Fruit fly (Drosophila melanogaster) whole organism, prepupa: ENCODE results near the gene CG13065.

Experiments used
- Blimp-1 ChIP-seq: fragments of 200-800 bp; sonication (Bioruptor generic); optimal IDR thresholded peaks from 3 replicates; lab custom pipeline; 2017; ENCODE audit warnings: missing biosample characterization, missing genetic modification characterization, mild to moderate bottlenecking, moderate library complexity, missing genetic modification reagents
- CG10669 ChIP-seq: fragments of 200-800 bp; sonication (Bioruptor generic); optimal IDR thresholded peaks from 3 replicates; lab custom pipeline; 2018; ENCODE audit warnings: missing biosample characterization, mild to moderate bottlenecking, missing genetic modification characterization, moderate library complexity
- CG11762 ChIP-seq: fragments of 200-800 bp; sonication (Bioruptor generic); optimal IDR thresholded peaks from 3 replicates; lab custom pipeline; 2016; ENCODE audit warnings: missing biosample characterization, missing genetic modification characterization; ENCODE audit not compliant: insufficient read depth
- CG11902 ChIP-seq: fragments of 200-800 bp; sonication (Bioruptor generic); optimal IDR thresholded peaks from 3 replicates; lab custom pipeline; 2016; ENCODE audit warnings: missing biosample characterization, missing genetic modification characterization
- CG1621 ChIP-seq: fragments of 200-800 bp; sonication (Bioruptor generic); optimal IDR thresholded peaks from 3 replicates; lab custom pipeline; 2018; ENCODE audit warnings: missing biosample characterization, mild to moderate bottlenecking, missing genetic modification characterization
- CG16779 ChIP-seq: fragments of 200-800 bp; sonication (Bioruptor generic); optimal IDR thresholded peaks from 3 replicates; lab custom pipeline; 2017; ENCODE audit warnings: missing biosample characterization, mild to moderate bottlenecking, missing genetic modification characterization
- CG3032 ChIP-seq: fragments of 200-800 bp; optimal IDR thresholded peaks from 2 replicates; lab custom pipeline; 2019; ENCODE audit warnings: missing biosample characterization, mild to moderate bottlenecking, missing genetic modification characterization, moderate library complexity
- CG31627 ChIP-seq: fragments of 200-800 bp; sonication (Bioruptor generic); optimal IDR thresholded peaks from 3 replicates; lab custom pipeline; 2016; ENCODE audit warnings: missing biosample characterization, missing genetic modification characterization
- CG32006 ChIP-seq: fragments of 200-800 bp; sonication (Bioruptor generic); optimal IDR thresholded peaks from 3 replicates; lab custom pipeline; 2017; ENCODE audit warnings: missing biosample characterization, mild to moderate bottlenecking, missing genetic modification characterization
- CG3919 ChIP-seq: fragments of 200-800 bp; sonication (Bioruptor generic); optimal IDR thresholded peaks from 3 replicates; lab custom pipeline; 2016; ENCODE audit warnings: missing biosample characterization, missing genetic modification characterization
- CG4318 ChIP-seq: fragments of 200-800 bp; sonication (Bioruptor generic); optimal IDR thresholded peaks from 3 replicates; lab custom pipeline; 2017; ENCODE audit warnings: missing biosample characterization, mild to moderate bottlenecking, missing genetic modification characterization
- CG6792 ChIP-seq: fragments of 200-800 bp; sonication (Bioruptor generic); optimal IDR thresholded peaks from 3 replicates; lab custom pipeline; 2016; ENCODE audit warnings: missing biosample characterization, missing genetic modification characterization
- CG6808 ChIP-seq: fragments of 200-800 bp; sonication (Bioruptor generic); optimal IDR thresholded peaks from 3 replicates; lab custom pipeline; 2017; ENCODE audit warnings: missing biosample characterization, missing genetic modification characterization, mild to moderate bottlenecking, moderate library complexity, missing genetic modification reagents
- CG6854 ChIP-seq: fragments of 200-800 bp; sonication (Bioruptor generic); optimal IDR thresholded peaks from 2 replicates; lab custom pipeline; 2017; ENCODE audit warnings: missing biosample characterization, mild to moderate bottlenecking, missing genetic modification characterization
- CG8119 ChIP-seq: fragments of 200-800 bp; sonication (Bioruptor generic); IDR thresholded peaks from 3 replicates; pipeline ENCODE4 v1.3.6; 2022; ENCODE audit warnings: missing biosample characterization, missing genetic modification characterization
- CG8319 ChIP-seq: fragments of 200-800 bp; sonication (Bioruptor generic); optimal IDR thresholded peaks from 3 replicates; lab custom pipeline; 2016; ENCODE audit warnings: missing biosample characterization, missing genetic modification characterization
- CG8632 ChIP-seq: fragments of 200-800 bp; sonication (Bioruptor generic); optimal IDR thresholded peaks from 3 replicates; lab custom pipeline; 2016; ENCODE audit warnings: missing biosample characterization, missing genetic modification characterization
- CG9139 ChIP-seq: fragments of 200-800 bp; sonication (Bioruptor generic); optimal IDR thresholded peaks from 3 replicates; lab custom pipeline; 2017; ENCODE audit warnings: missing biosample characterization, mild to moderate bottlenecking, missing genetic modification characterization
- Eip75B ChIP-seq: fragments of 200-800 bp; sonication (Bioruptor generic); optimal IDR thresholded peaks from 3 replicates; lab custom pipeline; 2016; ENCODE audit warnings: missing biosample characterization, missing genetic modification characterization
- Eip78C ChIP-seq: fragments of 200-800 bp; sonication (Bioruptor generic); peaks from one replicate; lab custom pipeline; 2016; ENCODE audit warnings: missing biosample characterization, missing genetic modification characterization
- Eip93F ChIP-seq: fragments of 200-800 bp; sonication (Bioruptor generic); optimal IDR thresholded peaks from 2 replicates; lab custom pipeline; 2016; ENCODE audit warnings: missing biosample characterization, mild to moderate bottlenecking, missing genetic modification characterization
- Ets96B ChIP-seq: fragments of 200-800 bp; optimal IDR thresholded peaks from 2 replicates; lab custom pipeline; 2019; ENCODE audit warnings: missing biosample characterization, mild to moderate bottlenecking, missing genetic modification characterization, moderate library complexity
- Gug ChIP-seq: fragments of 200-800 bp; sonication (Bioruptor generic); IDR thresholded peaks from 2 replicates; pipeline ENCODE4 v1.3.6; 2022; ENCODE audit warnings: missing biosample characterization, missing genetic modification characterization
- Hr38 ChIP-seq: sonication (Bioruptor generic); optimal IDR thresholded peaks from 2 replicates; lab custom pipeline; 2016; ENCODE audit warnings: missing biosample characterization, missing genetic modification characterization
- Hr39 ChIP-seq: fragments of 200-800 bp; sonication (Bioruptor generic); optimal IDR thresholded peaks from 2 replicates; lab custom pipeline; 2016; ENCODE audit warnings: missing biosample characterization, missing genetic modification characterization
- Hr4 ChIP-seq: fragments of 200-800 bp; sonication (Bioruptor generic); optimal IDR thresholded peaks from 3 replicates; lab custom pipeline; 2016; ENCODE audit warnings: missing biosample characterization, missing genetic modification characterization
- Lpt ChIP-seq: fragments of 200-800 bp; sonication (Bioruptor generic); optimal IDR thresholded peaks from 3 replicates; lab custom pipeline; 2016; ENCODE audit warnings: missing biosample characterization, missing genetic modification characterization
- Met ChIP-seq: fragments of 200-800 bp; sonication (Bioruptor generic); optimal IDR thresholded peaks from 3 replicates; lab custom pipeline; 2016; ENCODE audit warnings: missing biosample characterization, missing genetic modification characterization
- OdsH ChIP-seq: fragments of 200-800 bp; sonication (Bioruptor generic); optimal IDR thresholded peaks from 3 replicates; lab custom pipeline; 2016; ENCODE audit warnings: missing biosample characterization, missing genetic modification characterization
- Smox ChIP-seq: fragments of 200-800 bp; sonication (Bioruptor generic); optimal IDR thresholded peaks from 3 replicates; lab custom pipeline; 2016; ENCODE audit warnings: missing biosample characterization, missing genetic modification characterization
- Sox102F ChIP-seq: fragments of 200-800 bp; sonication (Bioruptor generic); optimal IDR thresholded peaks from 2 replicates; lab custom pipeline; 2016; ENCODE audit warnings: missing biosample characterization, mild to moderate bottlenecking, missing genetic modification characterization
- Sox14 ChIP-seq: fragments of 200-800 bp; sonication (Bioruptor generic); optimal IDR thresholded peaks from 3 replicates; lab custom pipeline; 2016; ENCODE audit warnings: missing biosample characterization, missing genetic modification characterization
- acj6 ChIP-seq: fragments of 200-800 bp; sonication (Bioruptor generic); optimal IDR thresholded peaks from 3 replicates; lab custom pipeline; 2016; ENCODE audit warnings: missing biosample characterization, missing genetic modification characterization
- cyc ChIP-seq: fragments of 200-800 bp; sonication (Bioruptor generic); optimal IDR thresholded peaks from 3 replicates; lab custom pipeline; 2016; ENCODE audit warnings: missing biosample characterization, missing genetic modification characterization
- dac ChIP-seq: fragments of 200-800 bp; sonication (Bioruptor generic); optimal IDR thresholded peaks from 2 replicates; lab custom pipeline; 2017; ENCODE audit warnings: missing biosample characterization, mild to moderate bottlenecking, missing genetic modification characterization
- dsx ChIP-seq: fragments of 200-800 bp; optimal IDR thresholded peaks from 3 replicates; lab custom pipeline; 2019; ENCODE audit warnings: missing biosample characterization, mild to moderate bottlenecking, missing genetic modification characterization, moderate library complexity; ENCODE audit not compliant: poor library complexity, severe bottlenecking
- esn ChIP-seq: fragments of 200-800 bp; sonication (Bioruptor generic); optimal IDR thresholded peaks from 2 replicates; lab custom pipeline; 2016; ENCODE audit warnings: missing biosample characterization, mild to moderate bottlenecking, missing genetic modification characterization, moderate library complexity
- fd59A ChIP-seq: fragments of 200-800 bp; sonication (Bioruptor generic); optimal IDR thresholded peaks from 2 replicates; lab custom pipeline; 2017; ENCODE audit warnings: missing biosample characterization, mild to moderate bottlenecking, missing genetic modification characterization, missing genetic modification reagents
- fkh ChIP-seq: fragments of 200-800 bp; sonication (Bioruptor generic); optimal IDR thresholded peaks from 3 replicates; lab custom pipeline; 2017; ENCODE audit warnings: missing biosample characterization, mild to moderate bottlenecking, missing genetic modification characterization, moderate library complexity
- net ChIP-seq: fragments of 200-800 bp; sonication (Bioruptor generic); optimal IDR thresholded peaks from 3 replicates; lab custom pipeline; 2016; ENCODE audit warnings: missing biosample characterization, missing genetic modification characterization
- pdm3 ChIP-seq: fragments of 200-800 bp; sonication (Bioruptor generic); optimal IDR thresholded peaks from 3 replicates; lab custom pipeline; 2016; ENCODE audit warnings: missing biosample characterization, missing genetic modification characterization
- salr ChIP-seq, 2 experiments: fragments of 200-800 bp; sonication (Bioruptor generic); optimal IDR thresholded peaks; 3 replicates each; lab custom pipeline; 2016 to 2018; ENCODE audit warnings: missing biosample characterization in 2 of 2, missing genetic modification characterization in 2 of 2, mild to moderate bottlenecking in 1 of 2
- spab ChIP-seq: fragments of 200-800 bp; sonication (Bioruptor generic); optimal IDR thresholded peaks from 2 replicates; lab custom pipeline; 2017; ENCODE audit warnings: missing biosample characterization, mild to moderate bottlenecking, missing genetic modification characterization, missing genetic modification reagents
- ss ChIP-seq, 2 experiments: fragments of 200-800 bp; sonication (Bioruptor generic); optimal IDR thresholded peaks; 2 replicates in 1 of 2; 3 replicates in 1 of 2; lab custom pipeline; 2017 to 2018; ENCODE audit warnings: mild to moderate bottlenecking in 2 of 2, missing biosample characterization in 2 of 2, missing genetic modification characterization in 2 of 2, moderate library complexity in 1 of 2
- topi ChIP-seq: fragments of 200-800 bp; sonication (Bioruptor generic); optimal IDR thresholded peaks from 3 replicates; lab custom pipeline; 2016; ENCODE audit warnings: missing biosample characterization, missing genetic modification characterization
- vri ChIP-seq: fragments of 200-800 bp; sonication (Bioruptor generic); optimal IDR thresholded peaks from 3 replicates; lab custom pipeline; 2016; ENCODE audit warnings: missing biosample characterization, mild to moderate bottlenecking, missing genetic modification characterization

Gene CG13065

dm6 chr3L:16252255-16252654, 25.0 kb upstream of the CG13065 start, which contains the start of gene CG13055:
Gene CG13055, minus strand, starts transcription at chr3L:16252355.
- TF ChIP-seq pdm3 = no peak
- no peak for TF ChIP-seq fd59A (GFP tag; lab: Kevin White, UChicago)
- no peak for TF ChIP-seq CG3919 (GFP tag; lab: Kevin White, UChicago)
- no peak for TF ChIP-seq Lpt
- no peak for TF ChIP-seq CG6792 (GFP tag; lab: Kevin White, UChicago)
- no peak for TF ChIP-seq CG11762 (GFP tag; lab: Kevin White, UChicago)
- no peak for TF ChIP-seq topi (GFP tag; lab: Kevin White, UChicago)
- TF ChIP-seq CG31627 = no peak
- TF ChIP-seq Sox14 (GFP tag; lab: Kevin White, UChicago) = no peak
- no peak for TF ChIP-seq Hr4 (GFP tag; lab: Kevin White, UChicago)
- TF ChIP-seq vri (GFP tag; lab: Kevin White, UChicago) = no peak
- TF ChIP-seq Met (GFP tag; lab: Kevin White, UChicago) = no peak
- TF ChIP-seq spab (GFP tag; lab: Kevin White, UChicago) = no peak

- TF ChIP-seq Smox (GFP tag; lab: Kevin White, UChicago) = no peak
- no peak for TF ChIP-seq CG8632 (GFP tag; lab: Kevin White, UChicago)
- TF ChIP-seq CG6854 (GFP tag; lab: Kevin White, UChicago) = no peak
- TF ChIP-seq CG3032 = no peak
- TF ChIP-seq dac (GFP tag; lab: Kevin White, UChicago) = no peak
- TF ChIP-seq Sox102F (GFP tag; lab: Kevin White, UChicago) = no peak
- no peak for TF ChIP-seq Hr38 (GFP tag; lab: Kevin White, UChicago)
- no peak for TF ChIP-seq Hr39 (GFP tag; lab: Kevin White, UChicago)
- TF ChIP-seq CG11902 (GFP tag; lab: Kevin White, UChicago) = no peak
- TF ChIP-seq CG6808 (GFP tag; lab: Kevin White, UChicago) = no peak
- no peak for TF ChIP-seq Eip75B (GFP tag; lab: Kevin White, UChicago)
- TF ChIP-seq OdsH (GFP tag; lab: Kevin White, UChicago) = no peak
These were observed 20.1 kb upstream of the CG13065 start, which contains the start of gene CG13054 for dm6 chr3L:16257118-16257627. Gene CG13054, minus strand, starts transcription at chr3L:16257191.

- TF ChIP-seq CG4318 (GFP tag; lab: Kevin White, UChicago) (no peak), cyc (GFP tag; lab: Kevin White, UChicago) (no peak), fkh (no peak), CG31627 (no peak), topi (GFP tag; lab: Kevin White, UChicago) (no peak), Hr38 (GFP tag; lab: Kevin White, UChicago) (no peak), CG16779 (tag; lab: Kevin White, UChicago) (peak; percentile 10), CG3919 (GFP tag; lab: Kevin White, UChicago) (peak; percentile 46), CG9139 (GFP tag; lab: Kevin White, UChicago) (peak; percentile 6), Blimp-1 (GFP tag; lab: Kevin White, UChicago) (no peak), ss (GFP tag; optimal IDR thresholded peaks at IDR 0.05; lab: Kevin White, UChicago) (peak; percentile 50 to 73), Met (GFP tag; lab: Kevin White, UChicago) (no peak), CG6854 (GFP tag; lab: Kevin White, UChicago) (no peak), Ets96B (tag; lab: Kevin White, UChicago) (peak; percentile 82), pdm3 (no peak), CG8119 (GFP tag; lab: Robert Waterston, UW) (peak; percentile 28; the same call in 1 of the 3 replicates), Smox (GFP tag; lab: Kevin White, UChicago) (no peak), Eip78C (GFP tag; lab: Kevin White, UChicago) (peak; percentile 89), dsx (GFP tag; lab: Kevin White, UChicago) (peak; percentile 85), acj6 (GFP tag; lab: Kevin White, UChicago) (peak; percentile 23), Eip93F (GFP tag; lab: Kevin White, UChicago) (no peak), net (GFP tag; lab: Kevin White, UChicago) (no peak), salr (GFP tag; optimal IDR thresholded peaks at IDR 0.05; lab: Kevin White, UChicago) (peak in 1 of 2 experiments; percentile 25), CG6792 (GFP tag; lab: Kevin White, UChicago) (no peak), CG1621 (tag; lab: Kevin White, UChicago) (no peak), Hr39 (GFP tag; lab: Kevin White, UChicago) (no peak), CG8319 (GFP tag; lab: Kevin White, UChicago) (no peak), CG32006 (GFP tag; lab: Kevin White, UChicago) (no peak), Gug (GFP tag; lab: Robert Waterston, UW) (no peak), esn (GFP tag; lab: Kevin White, UChicago) (no peak), CG6808 (GFP tag; lab: Kevin White, UChicago) (peak; percentile 77), CG10669 (peak; percentile 67)
These were observed 17.7 kb upstream of the CG13065 start, which contains the start of gene CG13053 for dm6 chr3L:16259552-16259951. Gene CG13053, minus strand, starts transcription at chr3L:16259722.
